Fruit fly (Drosophila melanogaster) whole organism: ENCODE data around the gene CG46465.

Source experiments
- CG8478 ChIP-seq: fragments of >200 bp; optimal IDR thresholded peaks from 2 replicates; lab custom pipeline; 2018; ENCODE audit warnings: inconsistent platforms
- Dll ChIP-seq: fragments of >200 bp; optimal IDR thresholded peaks from 2 replicates; lab custom pipeline; 2017
- EcR ChIP-seq, 2 experiments: fragments of >200 bp; optimal IDR thresholded peaks; 2 replicates each; lab custom pipeline; 2017; ENCODE audit warnings: missing biosample characterization in 2 of 2, missing genetic modification characterization in 2 of 2, missing genetic modification reagents in 2 of 2
- pan ChIP-seq: fragments of >200 bp; optimal IDR thresholded peaks from 2 replicates; lab custom pipeline; 2017
- psq ChIP-seq: fragments of >200 bp; optimal IDR thresholded peaks from 2 replicates; lab custom pipeline; 2017
- usp ChIP-seq: fragments of >200 bp; optimal IDR thresholded peaks from 2 replicates; lab custom pipeline; 2017; ENCODE audit warnings: missing biosample characterization, missing genetic modification characterization, mixed read lengths

DNA sequence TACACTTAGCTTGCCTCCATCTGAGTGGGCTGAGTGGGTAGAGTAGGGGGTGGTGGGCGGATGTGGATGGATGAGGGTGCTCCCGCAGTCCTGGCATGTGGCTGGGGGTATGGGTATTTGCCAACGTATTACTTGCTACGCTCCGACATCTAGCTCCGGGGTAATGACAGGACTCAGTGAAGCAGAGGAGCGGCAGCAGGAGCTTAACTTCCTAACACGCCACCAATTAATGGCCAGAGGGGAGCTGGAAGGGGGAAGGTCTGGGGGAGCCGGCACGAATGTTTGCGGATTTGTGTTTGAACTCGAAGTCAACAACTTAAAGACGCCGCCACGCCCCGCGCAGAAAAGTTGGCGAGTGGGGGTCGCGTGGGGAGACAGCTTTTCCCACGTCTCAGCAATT is 26.0 kb downstream of the CG46465 start:
- TF ChIP-seq pan (no peak), CG8478 (lab: Kevin White, UChicago) (no peak), Dll (lab: Kevin White, UChicago) (no peak), usp (no peak), psq (no peak), EcR (GFP tag; optimal IDR thresholded peaks at IDR 0.05; lab: Kevin White, UChicago) (no peak)
